Fruit fly (Drosophila melanogaster) whole organism, wandering third instar larva: ENCODE data around the gene CG5646.

Experiments used
- Abd-B ChIP-seq: fragments of >200 bp; optimal IDR thresholded peaks from 2 replicates; lab custom pipeline; 2017; ENCODE audit warnings: missing biosample characterization, missing genetic modification characterization
- CG32264 ChIP-seq: fragments of 200-800 bp; sonication (Bioruptor generic); optimal IDR thresholded peaks from 2 replicates; lab custom pipeline; 2016; ENCODE audit warnings: missing biosample characterization, missing genetic modification characterization
- CG9705 ChIP-seq: fragments of 200-800 bp; sonication (Bioruptor generic); optimal IDR thresholded peaks from 2 replicates; lab custom pipeline; 2018; ENCODE audit warnings: missing biosample characterization, mild to moderate bottlenecking, missing genetic modification characterization
- Dfd ChIP-seq: fragments of >200 bp; optimal IDR thresholded peaks from 2 replicates; lab custom pipeline; 2017; ENCODE audit warnings: missing biosample characterization, missing genetic modification characterization
- Dif ChIP-seq: fragments of 200-275, 200-300 bp; sonication (Bioruptor generic); optimal IDR thresholded peaks from 2 replicates; lab custom pipeline; 2018; ENCODE audit warnings: missing biosample characterization, missing genetic modification characterization; ENCODE audit not compliant: partially characterized antibody
- HLH106 ChIP-seq: fragments of 200-800 bp; optimal IDR thresholded peaks from 3 replicates; lab custom pipeline; 2019; ENCODE audit warnings: missing biosample characterization, mild to moderate bottlenecking, missing genetic modification characterization, moderate library complexity
- Hnf4 ChIP-seq: fragments of 200-800 bp; sonication (Bioruptor generic); optimal IDR thresholded peaks from 2 replicates; lab custom pipeline; 2016; ENCODE audit warnings: missing biosample characterization, mild to moderate bottlenecking, missing genetic modification characterization
- Hr78 ChIP-seq: fragments of >200 bp; optimal IDR thresholded peaks from 2 replicates; lab custom pipeline; 2017; ENCODE audit warnings: missing biosample characterization, missing genetic modification characterization
- Hr83 ChIP-seq: fragments of 200-300 bp; sonication (Bioruptor generic); optimal IDR thresholded peaks from 2 replicates; lab custom pipeline; 2016; ENCODE audit warnings: missing biosample characterization, mild to moderate bottlenecking, missing genetic modification characterization, moderate library complexity; ENCODE audit not compliant: poor library complexity, severe bottlenecking
- Jra ChIP-seq: sonication (Bioruptor generic); optimal IDR thresholded peaks from 2 replicates; lab custom pipeline; 2016; ENCODE audit warnings: missing biosample characterization, missing genetic modification characterization
- Mio ChIP-seq: sonication (Bioruptor generic); optimal IDR thresholded peaks from 2 replicates; lab custom pipeline; 2016; ENCODE audit warnings: missing biosample characterization, missing genetic modification characterization
- Myc ChIP-seq: fragments of >200 bp; optimal IDR thresholded peaks from 2 replicates; lab custom pipeline; 2017
- N ChIP-seq: fragments of >200 bp; optimal IDR thresholded peaks from 2 replicates; lab custom pipeline; 2018; ENCODE audit warnings: missing biosample characterization, missing external identifiers, missing genetic modification characterization
- OdsH ChIP-seq: fragments of 200-800 bp; sonication (Bioruptor generic); optimal IDR thresholded peaks from 2 replicates; lab custom pipeline; 2016; ENCODE audit warnings: missing biosample characterization, mild to moderate bottlenecking, missing genetic modification characterization
- Sp1 ChIP-seq: fragments of 200-800 bp; sonication (Bioruptor generic); optimal IDR thresholded peaks from 3 replicates; lab custom pipeline; 2019; ENCODE audit warnings: missing biosample characterization, mild to moderate bottlenecking, missing genetic modification characterization, moderate library complexity
- br ChIP-seq: fragments of 200-800 bp; sonication (Bioruptor generic); optimal IDR thresholded peaks from 2 replicates; lab custom pipeline; 2016; ENCODE audit warnings: missing biosample characterization, missing genetic modification characterization
- brk ChIP-seq: fragments of 200-800 bp; sonication (Bioruptor generic); optimal IDR thresholded peaks from 2 replicates; lab custom pipeline; 2016; ENCODE audit warnings: missing biosample characterization, mild to moderate bottlenecking, missing genetic modification characterization
- dmrt93B ChIP-seq: fragments of 200-800 bp; sonication (Bioruptor generic); optimal IDR thresholded peaks from 2 replicates; lab custom pipeline; 2018; ENCODE audit warnings: missing biosample characterization, mild to moderate bottlenecking, missing genetic modification characterization
- dsf ChIP-seq: sonication (Bioruptor generic); optimal IDR thresholded peaks from 2 replicates; lab custom pipeline; 2016; ENCODE audit warnings: missing biosample characterization, missing genetic modification characterization, borderline replicate concordance
- ey ChIP-seq: fragments of 200-800 bp; sonication (Bioruptor generic); optimal IDR thresholded peaks from 2 replicates; lab custom pipeline; 2016; ENCODE audit warnings: missing biosample characterization, missing genetic modification characterization
- foxo ChIP-seq, 2 experiments: fragments of 200-800 bp; sonication (Bioruptor generic); optimal IDR thresholded peaks; 2 replicates in 1 of 2; 3 replicates in 1 of 2; lab custom pipeline; 2016 to 2017; ENCODE audit warnings: missing biosample characterization in 2 of 2, missing genetic modification characterization in 2 of 2
- fru ChIP-seq: fragments of 200-800 bp; sonication (Bioruptor generic); optimal IDR thresholded peaks from 3 replicates; lab custom pipeline; 2016; ENCODE audit warnings: missing biosample characterization, mild to moderate bottlenecking, missing genetic modification characterization
- h ChIP-seq: fragments of 200-800 bp; sonication (Bioruptor generic); optimal IDR thresholded peaks from 3 replicates; lab custom pipeline; 2016; ENCODE audit warnings: missing biosample characterization, mild to moderate bottlenecking, missing genetic modification characterization
- jim ChIP-seq: fragments of 175-275, 200-325 bp; sonication (Bioruptor generic); optimal IDR thresholded peaks from 2 replicates; lab custom pipeline; 2016; ENCODE audit warnings: missing biosample characterization, mild to moderate bottlenecking, missing genetic modification characterization
- lola ChIP-seq: fragments of >200 bp; optimal IDR thresholded peaks from 2 replicates; lab custom pipeline; 2017; ENCODE audit warnings: missing biosample characterization, missing genetic modification characterization
- pan ChIP-seq: fragments of >200 bp; optimal IDR thresholded peaks from 2 replicates; lab custom pipeline; 2017
- sage ChIP-seq: fragments of 200-800 bp; sonication (Bioruptor generic); optimal IDR thresholded peaks from 2 replicates; lab custom pipeline; 2016; ENCODE audit warnings: missing biosample characterization, mild to moderate bottlenecking, missing genetic modification characterization
- sv ChIP-seq: fragments of 200-800 bp; sonication (Bioruptor generic); optimal IDR thresholded peaks from 3 replicates; lab custom pipeline; 2016; ENCODE audit warnings: missing biosample characterization, missing genetic modification characterization
- tai ChIP-seq: sonication (Bioruptor generic); optimal IDR thresholded peaks from 2 replicates; lab custom pipeline; 2016; ENCODE audit warnings: missing biosample characterization, missing genetic modification characterization
- usp ChIP-seq: fragments of >200 bp; optimal IDR thresholded peaks from 2 replicates; lab custom pipeline; 2017; ENCODE audit warnings: missing biosample characterization, missing genetic modification characterization
- woc ChIP-seq: sonication (Bioruptor generic); optimal IDR thresholded peaks from 2 replicates; lab custom pipeline; 2016; ENCODE audit warnings: missing biosample characterization, mild to moderate bottlenecking, missing genetic modification characterization

CG5646 gene

dm6 chr3R:27553921-27554320, 7.2 kb downstream of the CG5646 start (continued):
- TF ChIP-seq Abd-B (GFP tag; lab: Kevin White, UChicago) = no peak
- TF ChIP-seq, all 38 proteins: peak for 16

DNA sequence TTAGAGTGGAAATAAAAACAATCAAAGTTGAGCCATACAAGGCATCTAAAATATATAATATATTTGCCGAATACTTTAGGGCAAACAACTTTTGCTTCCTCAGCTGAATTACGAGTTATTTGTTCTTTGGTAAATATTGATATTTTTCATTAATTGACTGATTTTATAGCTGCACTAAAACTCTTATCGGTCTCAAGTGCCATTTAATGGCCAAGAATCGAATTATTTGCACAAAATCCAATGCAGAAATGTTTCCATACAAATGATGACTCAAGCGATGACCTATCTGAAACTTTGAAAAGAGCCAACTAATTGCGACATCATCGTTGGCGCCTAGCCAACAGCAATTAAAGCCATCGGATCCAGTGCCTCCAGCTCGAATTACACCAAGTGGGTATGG, 7.7 kb downstream of the CG5646 start:
- TF ChIP-seq dmrt93B (GFP tag; lab: Kevin White, UChicago) (no peak), Hr78 (no peak), Dfd (no peak), foxo (GFP tag; optimal IDR thresholded peaks at IDR 0.05; lab: Kevin White, UChicago) (no peak), usp (no peak), jim (GFP tag; lab: Kevin White, UChicago) (no peak)

DNA sequence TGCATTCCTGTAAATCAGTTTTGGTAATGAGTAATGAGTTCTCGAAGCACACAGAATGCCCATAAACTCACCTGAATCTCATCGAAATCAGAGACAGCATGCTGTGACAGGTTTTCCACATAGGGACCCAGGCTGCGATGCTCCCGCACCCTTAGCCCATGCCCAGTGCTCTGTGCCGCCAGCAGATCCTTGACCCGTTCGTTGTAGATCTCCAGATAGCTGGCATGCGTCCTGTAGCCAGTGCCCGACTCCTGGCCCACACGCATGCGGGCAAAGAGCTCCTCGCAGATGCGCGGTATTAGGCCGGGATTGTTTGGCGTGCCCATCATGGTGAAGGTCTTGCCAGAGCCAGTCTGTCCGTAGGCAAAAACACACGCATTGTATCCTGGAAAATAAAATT, 8.4 kb downstream of the CG5646 start:
- no peak for TF ChIP-seq Dfd
- TF ChIP-seq HLH106 = no peak
- no peak for TF ChIP-seq dmrt93B (GFP tag; lab: Kevin White, UChicago)
- no peak for TF ChIP-seq Sp1 (GFP tag; lab: Kevin White, UChicago)
- no peak for TF ChIP-seq Hr83 (GFP tag; lab: Kevin White, UChicago)
- TF ChIP-seq brk = no peak
- no peak for TF ChIP-seq br (GFP tag; lab: Kevin White, UChicago)
- TF ChIP-seq OdsH = no peak
- TF ChIP-seq tai (GFP tag; lab: Kevin White, UChicago) = no peak

dm6 chr3R:27547378-27547949, 13.7 kb downstream of the CG5646 start:
- TF ChIP-seq N (GFP tag; lab: Kevin White, UChicago) (no peak), HLH106 (no peak), Myc (lab: Kevin White, UChicago) (peak; percentile 28), foxo (GFP tag; optimal IDR thresholded peaks at IDR 0.05; lab: Kevin White, UChicago) (no peak), Mio (GFP tag; lab: Kevin White, UChicago) (no peak), Dif (GFP tag; lab: Kevin White, UChicago) (no peak)

- no peak for TF ChIP-seq Dif (GFP tag; lab: Kevin White, UChicago)
- no peak for TF ChIP-seq jim (GFP tag; lab: Kevin White, UChicago)
- no peak for TF ChIP-seq pan (lab: Kevin White, UChicago)
- no peak for TF ChIP-seq Hnf4
- no peak for TF ChIP-seq woc (GFP tag; lab: Kevin White, UChicago)
- TF ChIP-seq Abd-B (GFP tag; lab: Kevin White, UChicago) = no peak
- no peak for TF ChIP-seq h (GFP tag; lab: Kevin White, UChicago)
- no peak for TF ChIP-seq lola
Observed at dm6 chr3R:27545752-27546151, 15.4 kb downstream of the CG5646 start, which contains the start of gene Gr98d. Gene Gr98d (plus strand): TSS chr3R:27546052.

DNA sequence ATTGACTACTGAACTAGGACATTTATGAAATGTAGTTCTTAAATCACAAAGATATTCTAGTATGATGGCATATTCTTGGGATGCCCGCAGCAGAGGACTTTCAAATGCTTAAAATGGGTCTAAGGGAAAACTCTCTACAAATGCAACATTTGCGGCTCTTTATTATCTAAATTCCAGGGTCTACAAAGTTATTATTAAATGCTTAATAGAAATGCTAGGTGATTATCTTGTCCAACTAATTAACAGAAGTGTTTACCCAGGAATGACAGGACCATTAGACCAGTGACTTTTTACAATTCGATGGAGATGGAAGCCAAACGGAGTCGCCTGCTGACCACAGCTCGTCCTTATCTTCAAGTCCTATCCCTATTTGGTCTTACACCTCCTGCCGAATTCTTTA, 17.0 kb downstream of the CG5646 start, which contains the start of gene Gr98c:
Gene Gr98c, plus strand, starts transcription at position 301 of the 400 bp plus-strand sequence.
- TF ChIP-seq dsf (GFP tag; lab: Kevin White, UChicago) = no peak
- TF ChIP-seq dmrt93B (GFP tag; lab: Kevin White, UChicago) = no peak
- TF ChIP-seq, all 38 proteins: peak for 0

- no peak for TF ChIP-seq sv (GFP tag; lab: Kevin White, UChicago)
- TF ChIP-seq Dfd = no peak
- TF ChIP-seq Jra (GFP tag; lab: Kevin White, UChicago) = no peak
- no peak for TF ChIP-seq Sp1 (GFP tag; lab: Kevin White, UChicago)
- no peak for TF ChIP-seq CG32264 (GFP tag; lab: Kevin White, UChicago)
- no peak for TF ChIP-seq Hnf4
- TF ChIP-seq ey (GFP tag; lab: Kevin White, UChicago) = no peak
- no peak for TF ChIP-seq fru (GFP tag; lab: Kevin White, UChicago)
- no peak for TF ChIP-seq CG9705 (GFP tag; lab: Kevin White, UChicago)
- no peak for TF ChIP-seq sage (GFP tag; lab: Kevin White, UChicago)
- no peak for TF ChIP-seq Dif (GFP tag; lab: Kevin White, UChicago)
- TF ChIP-seq Myc (lab: Kevin White, UChicago) = no peak
- no peak for TF ChIP-seq h (GFP tag; lab: Kevin White, UChicago)
Observed at dm6 chr3R:27542197-27542596, 18.9 kb downstream of the CG5646 start, which contains the start of gene Gr98b. Gene Gr98b (plus strand): TSS chr3R:27542497.
